Worm (Caenorhabditis elegans) whole organism, L4 larva: ENCODE data around the gene F45F2.9.

ENCODE experiments used
- D1046.2 ChIP-seq: fragments of 200-800 bp; sonication (Bioruptor generic); IDR thresholded peaks from 2 replicates; pipeline ENCODE4 v1.3.6; 2022; ENCODE audit warnings: missing genetic modification characterization, missing compliant biosample characterization
- F10B5.3 ChIP-seq: sonication (generic microtip); optimal IDR thresholded peaks from 2 replicates; lab custom pipeline; 2016; ENCODE audit warnings: mild to moderate bottlenecking, missing genetic modification characterization, missing compliant biosample characterization
- F49E8.2 ChIP-seq: sonication (generic microtip); optimal IDR thresholded peaks from 2 replicates; lab custom pipeline; 2016; ENCODE audit warnings: missing compliant biosample characterization, mild to moderate bottlenecking, missing genetic modification characterization, borderline replicate concordance
- R02D3.7 ChIP-seq: fragments of 150-350 bp; sonication (generic microtip); optimal IDR thresholded peaks from 3 replicates; lab custom pipeline; 2014; ENCODE audit warnings: missing biosample characterization, missing genetic modification characterization
- Y105C5A.15 ChIP-seq: fragments of 200-800 bp; sonication (Bioruptor generic); IDR thresholded peaks from 2 replicates; pipeline ENCODE4 v1.3.6; 2022; ENCODE audit warnings: missing genetic modification characterization, missing compliant biosample characterization
- Y48G9A.11 ChIP-seq: fragments of 200-800 bp; sonication (Bioruptor generic); IDR thresholded peaks from 2 replicates; pipeline ENCODE4 v1.3.6; 2022; ENCODE audit warnings: missing genetic modification reagents, missing genetic modification characterization, missing compliant biosample characterization
- Y75B8A.6 ChIP-seq: fragments of 200-800 bp; sonication (Bioruptor generic); IDR thresholded peaks from 2 replicates; pipeline ENCODE4 v1.3.6; 2022; ENCODE audit warnings: missing genetic modification reagents, missing genetic modification characterization, missing compliant biosample characterization
- ZK337.2 ChIP-seq: fragments of 200-800 bp; sonication (Bioruptor generic); IDR thresholded peaks from 2 replicates; pipeline ENCODE4 v1.3.6; 2022; ENCODE audit warnings: missing genetic modification reagents, missing genetic modification characterization, missing compliant biosample characterization
- aly-2 ChIP-seq: sonication (generic microtip); optimal IDR thresholded peaks from 2 replicates; lab custom pipeline; 2018; ENCODE audit warnings: missing biosample characterization, missing genetic modification characterization
- arid-1 ChIP-seq: fragments of 200-800 bp; sonication (Bioruptor generic); conservative IDR thresholded peaks from 2 replicates; pipeline ENCODE4 v1.3.6; 2022; ENCODE audit warnings: missing genetic modification reagents, missing genetic modification characterization, missing compliant biosample characterization
- attf-4 ChIP-seq: sonication (generic microtip); optimal IDR thresholded peaks from 3 replicates; lab custom pipeline; 2017; ENCODE audit warnings: missing biosample characterization, missing genetic modification characterization
- ceh-20 ChIP-seq: fragments of 200-800 bp; sonication (Bioruptor generic); IDR thresholded peaks from 2 replicates; pipeline ENCODE4 v1.3.6; 2022; ENCODE audit warnings: missing genetic modification reagents, missing genetic modification characterization, missing compliant biosample characterization
- ceh-32 ChIP-seq: sonication (generic microtip); optimal IDR thresholded peaks from 2 replicates; lab custom pipeline; 2016; ENCODE audit warnings: mild to moderate bottlenecking, missing genetic modification characterization, missing compliant biosample characterization; ENCODE audit not compliant: poor library complexity
- ceh-62 ChIP-seq: sonication (generic microtip); optimal IDR thresholded peaks from 2 replicates; lab custom pipeline; 2017; ENCODE audit warnings: missing biosample characterization, missing genetic modification characterization
- ceh-82 ChIP-seq: sonication (generic microtip); optimal IDR thresholded peaks from 2 replicates; lab custom pipeline; 2017; ENCODE audit warnings: missing biosample characterization, missing genetic modification characterization
- cey-2 ChIP-seq: sonication (generic microtip); optimal IDR thresholded peaks from 3 replicates; lab custom pipeline; 2017; ENCODE audit warnings: missing genetic modification characterization, mild to moderate bottlenecking, missing compliant biosample characterization, antibody characterized with exemption, borderline replicate concordance; ENCODE audit not compliant: insufficient read depth
- ctbp-1 ChIP-seq: fragments of 200-800 bp; sonication (Bioruptor generic); IDR thresholded peaks from 2 replicates; pipeline ENCODE4 v1.3.6; 2022; ENCODE audit warnings: missing genetic modification reagents, missing genetic modification characterization, missing compliant biosample characterization
- daf-16 ChIP-seq, 3 experiments: sonication (generic microtip); optimal IDR thresholded peaks; 2 replicates each; lab custom pipeline; 2016 to 2017; ENCODE audit warnings: missing genetic modification characterization in 3 of 3, missing genetic modification reagents in 3 of 3, mild to moderate bottlenecking in 2 of 3, missing compliant biosample characterization in 2 of 3, missing biosample characterization in 1 of 3, moderate library complexity in 1 of 3
- daf-19 ChIP-seq: fragments of 200-800 bp; sonication (Bioruptor generic); conservative IDR thresholded peaks from 2 replicates; pipeline ENCODE4 v1.3.6; 2022; ENCODE audit warnings: missing genetic modification characterization, missing compliant biosample characterization
- dmd-6 ChIP-seq: fragments of 200-800 bp; sonication (Bioruptor generic); IDR thresholded peaks from 2 replicates; pipeline ENCODE4 v1.3.6; 2022; ENCODE audit warnings: missing genetic modification reagents, missing genetic modification characterization, missing compliant biosample characterization
- dpl-1 ChIP-seq: fragments of 150-350 bp; optimal IDR thresholded peaks from 2 replicates; lab custom pipeline; 2014; ENCODE audit warnings: missing biosample characterization, missing genetic modification reagents, missing genetic modification characterization
- duxl-1 ChIP-seq: sonication (generic microtip); optimal IDR thresholded peaks from 2 replicates; lab custom pipeline; 2016; ENCODE audit warnings: mild to moderate bottlenecking, missing genetic modification characterization, moderate library complexity, missing compliant biosample characterization; ENCODE audit not compliant: poor library complexity
- egl-27 ChIP-seq: sonication (generic microtip); optimal IDR thresholded peaks from 3 replicates; lab custom pipeline; 2017; ENCODE audit warnings: missing biosample characterization, missing genetic modification reagents, missing genetic modification characterization
- fkh-10 ChIP-seq: fragments of 150-350 bp; optimal IDR thresholded peaks from 2 replicates; lab custom pipeline; 2014; ENCODE audit warnings: missing biosample characterization, missing genetic modification reagents, missing genetic modification characterization
- fos-1 ChIP-seq: fragments of 150-350 bp; optimal IDR thresholded peaks from 2 replicates; lab custom pipeline; 2014; ENCODE audit warnings: missing biosample characterization, missing genetic modification characterization
- hif-1 ChIP-seq, 2 experiments: sonication (generic microtip); optimal IDR thresholded peaks; 2 replicates each; lab custom pipeline; 2016 to 2017; ENCODE audit warnings: missing compliant biosample characterization in 2 of 2, missing genetic modification characterization in 2 of 2, missing genetic modification reagents in 2 of 2, missing genotype in 2 of 2, mild to moderate bottlenecking in 1 of 2
- hlh-11 ChIP-seq: fragments of 200-800 bp; sonication (Bioruptor generic); optimal IDR thresholded peaks from 2 replicates; lab custom pipeline; 2018; ENCODE audit warnings: mild to moderate bottlenecking, missing genetic modification characterization, missing compliant biosample characterization
- lim-7 ChIP-seq: fragments of 200-800 bp; sonication (Bioruptor generic); IDR thresholded peaks from 2 replicates; pipeline ENCODE4 v1.3.6; 2022; ENCODE audit warnings: missing genetic modification characterization, missing compliant biosample characterization
- lin-1 ChIP-seq: fragments of 200-800 bp; sonication (Bioruptor generic); IDR thresholded peaks from 2 replicates; pipeline ENCODE4 v1.3.6; 2022; ENCODE audit warnings: missing genetic modification reagents, missing genetic modification characterization, missing compliant biosample characterization
- lin-15B ChIP-seq: fragments of 150-350 bp; sonication (generic microtip); optimal IDR thresholded peaks from 3 replicates; lab custom pipeline; 2014; ENCODE audit warnings: missing biosample characterization, missing genetic modification characterization
- lin-29 ChIP-seq: fragments of 200-800 bp; sonication (Bioruptor generic); IDR thresholded peaks from 2 replicates; pipeline ENCODE4 v1.3.6; 2022; ENCODE audit warnings: missing genetic modification reagents, missing genetic modification characterization, missing compliant biosample characterization
- lin-38 ChIP-seq: fragments of 200-800 bp; sonication (Bioruptor generic); IDR thresholded peaks from 2 replicates; pipeline ENCODE4 v1.3.6; 2022; ENCODE audit warnings: missing genetic modification reagents, missing genetic modification characterization, missing compliant biosample characterization
- lir-3 ChIP-seq: sonication (generic microtip); optimal IDR thresholded peaks from 2 replicates; lab custom pipeline; 2016; ENCODE audit warnings: mild to moderate bottlenecking, missing genetic modification characterization, missing compliant biosample characterization
- madf-9 ChIP-seq: fragments of 200-800 bp; sonication (Bioruptor generic); conservative IDR thresholded peaks from 2 replicates; pipeline ENCODE4 v1.3.6; 2022; ENCODE audit warnings: missing genetic modification reagents, missing genetic modification characterization, missing compliant biosample characterization
- mdl-1 ChIP-seq, 2 experiments: fragments of 150-350 bp in 1 of 2; sonication (generic microtip) in 1 of 2; optimal IDR thresholded peaks; 2 replicates each; lab custom pipeline; 2014 to 2017; ENCODE audit warnings: missing biosample characterization in 2 of 2, missing genetic modification characterization in 2 of 2
- mep-1 ChIP-seq: fragments of 150-350 bp; sonication (generic microtip); optimal IDR thresholded peaks from 3 replicates; lab custom pipeline; 2014; ENCODE audit warnings: missing biosample characterization, missing genetic modification characterization
- mxl-2 ChIP-seq: fragments of 200-800 bp; sonication (Bioruptor generic); conservative IDR thresholded peaks from 2 replicates; pipeline ENCODE4 v1.3.6; 2022; ENCODE audit warnings: missing genetic modification reagents, missing genetic modification characterization, missing compliant biosample characterization
- nhr-41 ChIP-seq: fragments of 200-800 bp; sonication (Bioruptor generic); IDR thresholded peaks from 2 replicates; pipeline ENCODE4 v1.3.6; 2022; ENCODE audit warnings: missing genetic modification reagents, missing genetic modification characterization, missing compliant biosample characterization
- nhr-42 ChIP-seq: fragments of 200-800 bp; sonication (Bioruptor generic); IDR thresholded peaks from 2 replicates; pipeline ENCODE4 v1.3.6; 2022; ENCODE audit warnings: missing genetic modification characterization, missing compliant biosample characterization
- nhr-77 ChIP-seq: fragments of 150-350 bp; optimal IDR thresholded peaks from 2 replicates; lab custom pipeline; 2014; ENCODE audit warnings: missing biosample characterization, missing genetic modification characterization
- pqm-1 ChIP-seq: sonication (generic microtip); optimal IDR thresholded peaks from 2 replicates; lab custom pipeline; 2017; ENCODE audit warnings: missing biosample characterization, missing genetic modification characterization
- rbr-2 ChIP-seq: sonication (generic microtip); optimal IDR thresholded peaks from 2 replicates; lab custom pipeline; 2016; ENCODE audit warnings: missing genotype, missing genetic modification characterization, missing compliant biosample characterization
- saeg-2 ChIP-seq: fragments of 200-800 bp; sonication (Bioruptor generic); IDR thresholded peaks from 2 replicates; pipeline ENCODE4 v1.3.6; 2022; ENCODE audit warnings: missing genetic modification reagents, missing genetic modification characterization, missing compliant biosample characterization
- sdz-12 ChIP-seq: fragments of 200-800 bp; sonication (Bioruptor generic); optimal IDR thresholded peaks from 2 replicates; lab custom pipeline; 2018; ENCODE audit warnings: mild to moderate bottlenecking, missing genetic modification characterization, missing compliant biosample characterization
- skn-1 ChIP-seq: fragments of 150-350 bp; optimal IDR thresholded peaks from 2 replicates; lab custom pipeline; 2014; ENCODE audit warnings: missing biosample characterization, missing genetic modification characterization
- spr-1 ChIP-seq: sonication (generic microtip); optimal IDR thresholded peaks from 2 replicates; lab custom pipeline; 2016; ENCODE audit warnings: mild to moderate bottlenecking, missing genetic modification characterization, missing compliant biosample characterization
- tra-1 ChIP-seq: fragments of 200-800 bp; sonication (Bioruptor generic); IDR thresholded peaks from 2 replicates; pipeline ENCODE4 v1.3.6; 2022; ENCODE audit warnings: missing genetic modification reagents, missing genetic modification characterization, missing compliant biosample characterization
- unc-39 ChIP-seq: sonication (generic microtip); optimal IDR thresholded peaks from 2 replicates; lab custom pipeline; 2017; ENCODE audit warnings: missing biosample characterization, missing genetic modification characterization
- zfp-3 ChIP-seq: fragments of 200-800 bp; sonication (Bioruptor generic); conservative IDR thresholded peaks from 2 replicates; pipeline ENCODE4 v1.3.6; 2022; ENCODE audit warnings: missing genetic modification reagents, missing genetic modification characterization, missing compliant biosample characterization
- ztf-11 ChIP-seq: fragments of 150-350 bp; optimal IDR thresholded peaks from 2 replicates; lab custom pipeline; 2014; ENCODE audit warnings: missing biosample characterization, missing genetic modification characterization

F45F2.9 gene

DNA sequence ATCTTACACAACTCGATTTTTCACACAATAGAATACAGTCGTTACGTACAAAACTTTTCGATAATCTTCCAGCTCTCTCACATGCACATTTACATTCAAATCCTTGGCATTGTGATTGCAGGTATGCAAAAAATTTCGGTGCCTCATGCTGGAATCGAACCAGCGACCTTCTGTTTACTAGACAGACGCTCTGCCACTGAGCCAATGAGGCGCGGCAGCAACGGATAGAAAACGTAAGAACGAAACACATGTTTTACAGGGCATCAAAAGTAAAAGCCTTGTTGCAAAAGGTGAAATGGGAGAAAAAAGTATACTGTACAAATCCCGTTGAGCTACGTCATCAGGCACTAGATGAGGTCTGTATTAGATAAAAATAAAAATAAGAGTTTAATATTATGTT is 17.3 kb downstream of the F45F2.9 start (continued):
- TF ChIP-seq pqm-1 (tag; lab: Kevin White, UChicago) (no peak), F49E8.2 (tag; lab: Kevin White, UChicago) (no peak), lin-15B (tag; lab: Kevin White, UChicago) (no peak), nhr-42 (GFP tag; lab: Robert Waterston, UW) (peak; percentile 61; the same call in 1 of the 2 replicates), zfp-3 (no peak), lin-38 (GFP tag; lab: Robert Waterston, UW) (peak; percentile 71), attf-4 (no peak), daf-16 (GFP tag; optimal IDR thresholded peaks at IDR 0.05; lab: Kevin White, UChicago) (peak in 1 of 2 experiments; percentile 55), daf-16 (tag; optimal IDR thresholded peaks at IDR 0.05; lab: Kevin White, UChicago) (peak; percentile 66), lim-7 (GFP tag; lab: Robert Waterston, UW) (peak; percentile 69), mep-1 (peak; percentile 36), lin-1 (GFP tag; lab: Robert Waterston, UW) (0 out of 2 replicates have a peak, but pooled peaks have one; percentile 11), daf-19 (GFP tag; lab: Robert Waterston, UW) (peak; percentile 70), F10B5.3 (tag; lab: Kevin White, UChicago) (no peak), madf-9 (0 out of 2 replicates have a peak, but pooled peaks have one; percentile 32), ctbp-1 (GFP tag; lab: Robert Waterston, UW) (peak; percentile 72), fos-1 (tag; lab: Kevin White, UChicago) (no peak), ceh-20 (no peak), arid-1 (peak; percentile 43; the same call in 1 of the 2 replicates), duxl-1 (tag; lab: Kevin White, UChicago) (no peak), dpl-1 (GFP tag; lab: Kevin White, UChicago) (no peak), Y75B8A.6 (no peak), nhr-41 (peak; percentile 50; the same call in 1 of the 2 replicates), ceh-82 (tag; lab: Kevin White, UChicago) (no peak), skn-1 (tag; lab: Kevin White, UChicago) (no peak), lir-3 (peak; percentile 31), ceh-62 (tag; lab: Kevin White, UChicago) (no peak), D1046.2 (GFP tag; lab: Robert Waterston, UW) (no peak), egl-27 (tag; lab: Kevin White, UChicago) (no peak), mxl-2 (GFP tag; lab: Robert Waterston, UW) (no peak), saeg-2 (no peak), lin-29 (no peak), ZK337.2 (GFP tag; lab: Robert Waterston, UW) (no peak), nhr-77 (tag; lab: Kevin White, UChicago) (no peak), fkh-10 (GFP tag; lab: Kevin White, UChicago) (no peak), hlh-11 (tag; lab: Kevin White, UChicago) (peak; percentile 11), cey-2 (tag; lab: Kevin White, UChicago) (no peak), Y48G9A.11 (GFP tag; lab: Robert Waterston, UW) (peak; percentile 27; the same call in 1 of the 2 replicates), tra-1 (GFP tag; lab: Robert Waterston, UW) (peak; percentile 46; the same call in 1 of the 2 replicates), R02D3.7 (tag; lab: Kevin White, UChicago) (no peak), sdz-12 (GFP tag; lab: Kevin White, UChicago) (no peak), ceh-32 (no peak), unc-39 (tag; lab: Kevin White, UChicago) (no peak), rbr-2 (tag; lab: Kevin White, UChicago) (no peak), ztf-11 (tag; lab: Kevin White, UChicago) (no peak), dmd-6 (GFP tag; lab: Robert Waterston, UW) (peak; percentile 34; the same call in 1 of the 2 replicates), mdl-1 (tag; optimal IDR thresholded peaks at IDR 0.05; lab: Kevin White, UChicago) (no peak), aly-2 (tag; lab: Kevin White, UChicago) (no peak), hif-1 (tag; optimal IDR thresholded peaks at IDR 0.05; lab: Kevin White, UChicago) (no peak), Y105C5A.15 (GFP tag; lab: Robert Waterston, UW) (0 out of 2 replicates have a peak, but pooled peaks have one; percentile 10), spr-1 (tag; lab: Kevin White, UChicago) (no peak)
